Worm (Caenorhabditis elegans) whole organism, midembryonic: ENCODE data around the gene akt-2.

Experiments
- T22C8.4 ChIP-seq: fragments of 200-800 bp; sonication (Bioruptor generic); IDR thresholded peaks from 2 replicates; pipeline ENCODE4 v1.3.6; 2022; ENCODE audit warnings: missing genetic modification characterization, missing compliant biosample characterization
- cog-1 ChIP-seq: sonication (generic microtip); optimal IDR thresholded peaks from 2 replicates; lab custom pipeline; 2016; ENCODE audit warnings: missing genetic modification characterization, missing compliant biosample characterization
- flt-1 ChIP-seq: fragments of 200-800 bp; sonication (Bioruptor generic); IDR thresholded peaks from 2 replicates; pipeline ENCODE4 v1.3.6; 2022; ENCODE audit warnings: missing genetic modification characterization, missing compliant biosample characterization
- klf-2 ChIP-seq: fragments of 200-800 bp; sonication (Bioruptor generic); conservative IDR thresholded peaks from 2 replicates; pipeline ENCODE4 v1.3.6; 2022; ENCODE audit warnings: missing genetic modification reagents, missing genetic modification characterization, missing compliant biosample characterization
- med-1 ChIP-seq: sonication (generic microtip); optimal IDR thresholded peaks from 2 replicates; lab custom pipeline; 2017; ENCODE audit warnings: missing genetic modification characterization, mild to moderate bottlenecking, missing compliant biosample characterization, antibody characterized with exemption, missing genetic modification reagents; ENCODE audit not compliant: insufficient read depth
- ref-1 ChIP-seq: fragments of 200-800 bp; sonication (Bioruptor generic); conservative IDR thresholded peaks from 2 replicates; pipeline ENCODE4 v1.3.6; 2022; ENCODE audit warnings: missing genetic modification reagents, missing genetic modification characterization, missing compliant biosample characterization
- tab-1 ChIP-seq: fragments of 200-800 bp; sonication (Bioruptor generic); IDR thresholded peaks from 2 replicates; pipeline ENCODE4 v1.3.6; 2022; ENCODE audit warnings: missing genetic modification characterization, missing compliant biosample characterization
- ztf-23 ChIP-seq: fragments of 200-800 bp; sonication (Bioruptor generic); IDR thresholded peaks from 2 replicates; pipeline ENCODE4 v1.3.6; 2022; ENCODE audit warnings: missing genetic modification reagents, missing genetic modification characterization, missing compliant biosample characterization
- ztf-29 ChIP-seq: fragments of 200-800 bp; sonication (Bioruptor generic); IDR thresholded peaks from 2 replicates; pipeline ENCODE4 v1.3.6; 2022; ENCODE audit warnings: missing genetic modification reagents, missing genetic modification characterization, missing compliant biosample characterization

Gene akt-2

DNA sequence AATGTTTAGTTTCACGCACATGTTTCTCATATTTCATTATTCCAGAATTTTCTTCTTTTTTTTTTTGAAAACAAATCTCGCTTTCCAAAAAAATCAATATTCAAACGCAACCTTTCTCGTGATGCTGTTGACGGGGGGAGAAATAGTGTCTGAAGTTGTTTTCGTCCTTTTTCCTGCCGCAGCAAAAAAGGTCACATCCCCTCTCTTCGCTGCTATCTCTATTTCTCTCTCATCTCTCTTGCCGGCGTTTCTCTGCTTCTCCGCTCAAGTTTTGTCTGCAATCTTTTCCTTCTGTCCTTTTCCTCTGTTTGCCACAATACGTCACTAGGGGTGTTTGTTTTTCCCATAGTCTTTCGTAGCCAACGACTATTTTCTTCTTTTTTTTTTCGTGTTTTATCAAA lies 760 bp upstream of the akt-2 start:
- no peak for TF ChIP-seq ztf-29 (GFP tag; lab: Robert Waterston, UW)
- TF ChIP-seq cog-1 (tag; lab: Kevin White, UChicago): peak; percentile 14
- no peak for TF ChIP-seq ref-1 (GFP tag; lab: Robert Waterston, UW)
- TF ChIP-seq tab-1 (GFP tag; lab: Robert Waterston, UW): peak; percentile 28; the same call in 1 of the 2 replicates

DNA sequence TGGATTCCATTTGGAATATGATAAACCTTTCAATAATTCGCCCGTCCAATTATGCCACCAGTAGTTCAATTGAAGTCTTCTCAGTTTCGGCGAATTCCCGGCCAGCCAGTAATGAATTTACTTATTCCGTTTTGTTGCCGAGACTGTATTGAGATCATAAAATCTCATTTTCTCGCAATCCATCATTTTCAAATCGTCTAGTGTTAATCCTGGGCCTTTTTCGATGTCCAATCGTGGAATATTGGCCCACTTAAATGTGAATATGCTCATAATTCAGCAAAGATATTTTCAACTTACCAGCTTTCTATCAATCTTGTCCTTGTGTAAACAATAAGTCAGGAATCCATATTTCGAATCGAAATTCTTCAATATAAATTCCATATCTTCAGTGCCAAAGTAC lies 5.1 kb downstream of the akt-2 start:
- TF ChIP-seq T22C8.4 (GFP tag; lab: Robert Waterston, UW) (no peak), cog-1 (tag; lab: Kevin White, UChicago) (no peak), tab-1 (GFP tag; lab: Robert Waterston, UW) (no peak), ref-1 (GFP tag; lab: Robert Waterston, UW) (no peak), klf-2 (no peak), flt-1 (GFP tag; lab: Robert Waterston, UW) (no peak), med-1 (GFP tag; lab: Kevin White, UChicago) (no peak), ztf-29 (GFP tag; lab: Robert Waterston, UW) (no peak), ztf-23 (no peak)

DNA sequence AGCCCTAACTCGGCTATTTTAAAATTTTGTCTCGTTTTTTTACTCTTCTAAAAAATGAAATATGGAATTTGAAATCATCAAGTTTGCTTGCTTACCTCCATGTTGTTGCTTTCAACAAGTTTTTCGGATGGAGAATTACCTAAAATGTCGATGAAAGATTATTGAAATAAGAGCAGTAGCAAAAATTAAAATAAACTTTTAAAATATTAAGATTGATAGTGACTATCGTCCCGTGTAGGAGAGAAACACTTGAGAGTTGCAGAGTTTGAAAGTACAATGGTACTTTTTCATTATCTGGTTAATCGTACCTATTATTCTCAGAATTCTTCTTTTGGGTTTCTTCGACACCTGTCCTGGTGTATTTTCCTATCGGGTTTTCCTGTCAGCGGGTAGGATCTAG lies 9.4 kb downstream of the akt-2 start, which contains the start of gene ceh-90:
TSS of gene ceh-90 (minus strand) at position 101 of the 400 bp plus-strand sequence.
- TF ChIP-seq T22C8.4 (GFP tag; lab: Robert Waterston, UW): no peak
- no peak for TF ChIP-seq klf-2
- TF ChIP-seq ztf-23: no peak
- no peak for TF ChIP-seq flt-1 (GFP tag; lab: Robert Waterston, UW)
- no peak for TF ChIP-seq ztf-29 (GFP tag; lab: Robert Waterston, UW)
- no peak for TF ChIP-seq cog-1 (tag; lab: Kevin White, UChicago)
- no peak for TF ChIP-seq ref-1 (GFP tag; lab: Robert Waterston, UW)

DNA sequence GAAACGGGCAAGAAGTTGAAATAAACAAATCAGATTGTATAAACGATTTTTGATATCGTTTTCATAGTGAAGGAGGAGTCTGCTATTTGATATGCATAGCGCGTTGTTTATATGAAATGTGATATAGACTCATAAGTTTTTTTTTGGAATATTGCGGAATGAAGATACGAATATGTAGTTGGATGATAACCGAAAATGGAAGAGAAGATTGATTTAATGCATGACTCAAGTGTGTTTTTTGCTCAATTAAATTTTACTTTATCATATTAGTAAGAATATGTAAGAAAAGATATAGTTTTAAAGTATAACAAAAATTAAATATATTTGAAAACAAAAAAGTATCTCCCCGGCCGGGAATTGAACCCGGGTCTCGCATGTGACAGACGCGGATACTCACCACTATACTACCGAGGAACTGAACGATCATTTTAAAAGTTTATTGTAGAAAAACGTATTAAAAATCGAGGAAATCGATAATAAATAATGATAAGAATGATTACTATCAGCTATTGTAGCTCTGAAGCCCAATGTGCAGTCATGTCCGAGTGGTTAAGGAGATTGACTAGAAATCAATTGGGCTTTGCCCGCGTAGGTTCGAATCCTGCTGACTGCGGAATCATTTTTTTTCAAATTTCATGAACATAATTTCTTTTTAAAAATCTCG lies 14.3 kb downstream of the akt-2 start, which contains the start of gene lgc-25:
TSS of gene lgc-25 (minus strand) at position 51 of the 664 bp plus-strand sequence.
- TF ChIP-seq flt-1 (GFP tag; lab: Robert Waterston, UW) (no peak), T22C8.4 (GFP tag; lab: Robert Waterston, UW) (no peak), med-1 (GFP tag; lab: Kevin White, UChicago) (no peak), ztf-23 (no peak), cog-1 (tag; lab: Kevin White, UChicago) (no peak)

DNA sequence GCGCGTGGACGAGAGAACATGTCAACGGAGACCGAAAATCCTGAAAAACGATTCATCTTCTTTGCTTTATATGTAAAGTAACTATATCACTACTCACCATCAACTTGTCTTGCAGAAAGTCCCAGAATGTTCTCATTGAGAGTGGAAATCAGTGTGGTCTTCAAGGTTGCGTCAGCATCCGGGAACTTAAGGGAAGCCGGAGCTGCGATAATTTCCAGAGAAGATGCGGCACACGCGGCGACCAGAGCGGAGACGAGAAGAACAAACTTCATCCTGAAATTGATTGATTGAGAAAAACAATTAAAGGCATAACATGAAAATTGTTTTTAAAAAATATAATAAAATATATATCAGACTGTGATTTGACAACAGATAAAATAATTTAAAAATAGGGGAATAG lies 16.7 kb downstream of the akt-2 start, which contains the start of gene vha-20:
TSS of gene vha-20 (minus strand) at position 273 of the 400 bp plus-strand sequence.
- no peak for TF ChIP-seq med-1 (GFP tag; lab: Kevin White, UChicago)
- no peak for TF ChIP-seq ztf-29 (GFP tag; lab: Robert Waterston, UW)
- no peak for TF ChIP-seq cog-1 (tag; lab: Kevin White, UChicago)
- no peak for TF ChIP-seq T22C8.4 (GFP tag; lab: Robert Waterston, UW)
- TF ChIP-seq ztf-23: no peak
- TF ChIP-seq klf-2: no peak
- no peak for TF ChIP-seq tab-1 (GFP tag; lab: Robert Waterston, UW)
- TF ChIP-seq flt-1 (GFP tag; lab: Robert Waterston, UW): no peak
- no peak for TF ChIP-seq ref-1 (GFP tag; lab: Robert Waterston, UW)

DNA sequence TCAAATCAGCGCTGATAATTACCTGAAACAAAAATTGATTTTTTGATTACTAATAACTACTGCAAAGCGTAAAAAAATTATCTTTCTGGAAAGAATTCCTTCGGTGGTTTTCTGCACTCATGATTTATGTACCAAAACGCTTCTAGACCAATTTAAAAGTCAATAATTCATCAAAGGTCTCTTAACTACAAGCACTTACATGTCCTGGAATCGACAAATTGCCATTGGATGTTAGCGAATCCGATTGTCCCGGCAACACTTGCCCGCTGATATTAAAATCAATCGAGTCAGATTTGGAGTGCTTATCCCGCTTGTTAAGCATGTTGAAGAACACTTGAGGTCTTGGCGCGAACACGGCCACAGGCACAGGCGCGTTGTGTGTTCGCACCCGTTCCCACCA lies 17.7 kb downstream of the akt-2 start:
- TF ChIP-seq cog-1 (tag; lab: Kevin White, UChicago) (no peak), tab-1 (GFP tag; lab: Robert Waterston, UW) (no peak), ztf-29 (GFP tag; lab: Robert Waterston, UW) (no peak), flt-1 (GFP tag; lab: Robert Waterston, UW) (no peak), klf-2 (no peak), ref-1 (GFP tag; lab: Robert Waterston, UW) (no peak), ztf-23 (no peak), med-1 (GFP tag; lab: Kevin White, UChicago) (no peak), T22C8.4 (GFP tag; lab: Robert Waterston, UW) (no peak)

DNA sequence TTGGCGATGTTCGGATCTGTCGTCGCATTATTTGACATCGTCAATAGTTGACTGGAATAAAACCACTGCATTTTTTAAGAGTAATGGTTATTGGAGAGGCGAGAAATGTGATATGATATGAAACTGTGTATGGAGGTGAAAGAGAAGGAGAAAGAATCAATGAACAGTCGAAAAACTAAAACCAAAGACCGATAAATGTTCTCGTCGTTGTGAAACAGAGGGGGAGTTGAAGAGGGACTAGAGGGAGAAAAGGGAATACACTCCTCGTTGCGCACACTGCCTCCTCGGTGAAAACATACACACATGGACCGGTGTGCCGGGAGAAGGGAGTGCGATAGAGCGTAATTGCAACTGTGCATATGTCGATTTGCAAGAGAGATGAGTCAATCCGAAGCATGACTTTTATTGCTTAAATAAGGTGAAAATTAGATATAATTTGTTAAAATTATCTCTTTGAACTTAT lies 22.1 kb downstream of the akt-2 start, which contains the start of gene sym-4:
TSS of gene sym-4 (minus strand) at position 51 of the 463 bp plus-strand sequence.
- no peak for TF ChIP-seq klf-2
- 0 out of 2 replicates have a peak, but pooled peaks have one; percentile 37 for TF ChIP-seq flt-1 (GFP tag; lab: Robert Waterston, UW)
- no peak for TF ChIP-seq ztf-29 (GFP tag; lab: Robert Waterston, UW)
- TF ChIP-seq cog-1 (tag; lab: Kevin White, UChicago): peak; percentile 65
- no peak for TF ChIP-seq med-1 (GFP tag; lab: Kevin White, UChicago)
- TF ChIP-seq ztf-23: 0 out of 2 replicates have a peak, but pooled peaks have one; percentile 38

DNA sequence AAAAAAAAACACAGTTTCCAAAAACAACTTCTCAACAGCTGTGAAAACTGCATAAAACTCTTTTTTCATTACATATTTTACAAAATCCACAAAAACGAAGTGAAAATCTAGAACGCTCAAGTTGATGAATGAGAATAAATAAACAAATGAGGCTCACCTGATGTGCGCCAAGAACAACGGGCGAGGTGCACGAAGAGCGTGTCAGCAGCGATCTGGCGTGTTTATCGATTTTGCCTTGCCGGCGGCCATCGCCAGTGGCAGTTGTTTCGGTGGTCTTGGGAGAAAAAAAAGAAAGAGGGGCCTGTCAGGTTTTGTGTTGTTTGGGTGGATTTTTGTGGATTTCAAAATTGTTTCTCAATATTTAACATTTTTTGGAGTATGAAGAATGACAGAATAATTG lies 26.4 kb downstream of the akt-2 start, which contains the start of gene idhb-1:
TSS of gene idhb-1 (minus strand) at position 214 of the 400 bp plus-strand sequence.
- TF ChIP-seq ztf-29 (GFP tag; lab: Robert Waterston, UW) (no peak), tab-1 (GFP tag; lab: Robert Waterston, UW) (no peak), klf-2 (no peak), cog-1 (tag; lab: Kevin White, UChicago) (peak; percentile 28), T22C8.4 (GFP tag; lab: Robert Waterston, UW) (peak; percentile 84), ztf-23 (0 out of 2 replicates have a peak, but pooled peaks have one; percentile 36), ref-1 (GFP tag; lab: Robert Waterston, UW) (no peak), flt-1 (GFP tag; lab: Robert Waterston, UW) (peak; percentile 58; the same call in 1 of the 2 replicates), med-1 (GFP tag; lab: Kevin White, UChicago) (no peak)

DNA sequence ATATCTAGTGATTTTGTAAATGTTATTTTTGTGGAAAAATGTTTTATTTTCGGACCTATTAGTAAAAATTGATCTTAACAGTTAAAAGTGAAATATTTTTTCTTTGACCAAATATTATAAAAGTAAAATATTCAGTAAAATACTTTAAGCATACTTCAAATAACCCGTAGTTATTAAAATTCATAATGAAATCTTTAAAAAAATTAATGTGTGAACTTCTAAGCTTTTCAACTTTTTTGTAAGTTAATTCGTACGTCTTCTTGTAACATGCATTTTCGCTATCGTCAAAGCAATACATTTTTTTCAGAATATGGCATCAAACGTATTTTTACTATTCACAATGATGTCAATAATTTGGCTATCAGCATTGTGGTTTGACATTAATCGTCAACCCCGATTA lies 28.2 kb downstream of the akt-2 start, which contains the start of gene C37E2.2:
TSS of gene C37E2.2 (plus strand) at position 301 of the 400 bp plus-strand sequence.
- TF ChIP-seq cog-1 (tag; lab: Kevin White, UChicago) (no peak), med-1 (GFP tag; lab: Kevin White, UChicago) (no peak), ztf-29 (GFP tag; lab: Robert Waterston, UW) (no peak), T22C8.4 (GFP tag; lab: Robert Waterston, UW) (no peak), ref-1 (GFP tag; lab: Robert Waterston, UW) (no peak), flt-1 (GFP tag; lab: Robert Waterston, UW) (no peak), klf-2 (no peak)
